Worm (Caenorhabditis elegans) whole organism, young adult: ENCODE results near the gene lias-1.

Experiments used
- B0336.3 ChIP-seq: fragments of 200-800 bp; sonication (Bioruptor generic); IDR thresholded peaks from 2 replicates; pipeline ENCODE4 v1.3.6; 2022; ENCODE audit warnings: missing genetic modification characterization, missing compliant biosample characterization
- F33H1.4 ChIP-seq: fragments of 200-800 bp; sonication (Bioruptor generic); IDR thresholded peaks from 2 replicates; pipeline ENCODE4 v1.3.6; 2022; ENCODE audit warnings: missing genetic modification reagents, missing genetic modification characterization, missing compliant biosample characterization
- F57A8.1 ChIP-seq: fragments of 200-800 bp; sonication (Bioruptor generic); optimal IDR thresholded peaks from 2 replicates; lab custom pipeline; 2018; ENCODE audit warnings: mild to moderate bottlenecking, missing genetic modification characterization, moderate library complexity, missing compliant biosample characterization
- K12H6.12 ChIP-seq: fragments of 200-800 bp; sonication (Bioruptor generic); optimal IDR thresholded peaks from 2 replicates; lab custom pipeline; 2018; ENCODE audit warnings: mild to moderate bottlenecking, missing genetic modification characterization, missing compliant biosample characterization
- Y79H2A.3 ChIP-seq: fragments of 200-800 bp; sonication (Bioruptor generic); conservative IDR thresholded peaks from 2 replicates; pipeline ENCODE4 v1.3.6; 2022; ENCODE audit warnings: missing genetic modification reagents, missing genetic modification characterization, missing compliant biosample characterization
- Y95B8A.8 ChIP-seq: fragments of 200-800 bp; sonication (Bioruptor generic); IDR thresholded peaks from 2 replicates; pipeline ENCODE4 v1.3.6; 2022; ENCODE audit warnings: missing genetic modification reagents, missing genetic modification characterization, missing compliant biosample characterization
- akir-1 ChIP-seq: fragments of 200-800 bp; sonication (Bioruptor generic); optimal IDR thresholded peaks from 2 replicates; lab custom pipeline; 2018; ENCODE audit warnings: mild to moderate bottlenecking, missing genetic modification characterization, moderate library complexity, missing compliant biosample characterization
- athp-1 ChIP-seq: sonication (generic microtip); optimal IDR thresholded peaks from 2 replicates; lab custom pipeline; 2017; ENCODE audit warnings: mild to moderate bottlenecking, missing genetic modification characterization, missing compliant biosample characterization
- attf-5 ChIP-seq: fragments of 200-800 bp; sonication (Bioruptor generic); optimal IDR thresholded peaks from 2 replicates; lab custom pipeline; 2018; ENCODE audit warnings: mild to moderate bottlenecking, missing genetic modification characterization, missing compliant biosample characterization
- bed-2 ChIP-seq: fragments of 200-800 bp; sonication (Bioruptor generic); IDR thresholded peaks from 2 replicates; pipeline ENCODE4 v1.3.6; 2022; ENCODE audit warnings: missing genetic modification reagents, missing genetic modification characterization, missing compliant biosample characterization
- cebp-2 ChIP-seq: fragments of 200-800 bp; sonication (Bioruptor generic); IDR thresholded peaks from 2 replicates; pipeline ENCODE4 v1.3.6; 2022; ENCODE audit warnings: missing genetic modification characterization, missing compliant biosample characterization
- ceh-27 ChIP-seq: fragments of 200-800 bp; sonication (Bioruptor generic); optimal IDR thresholded peaks from 2 replicates; lab custom pipeline; 2018; ENCODE audit warnings: mild to moderate bottlenecking, missing genetic modification characterization, moderate library complexity, missing compliant biosample characterization
- ceh-40 ChIP-seq: fragments of 200-800 bp; sonication (Bioruptor generic); IDR thresholded peaks from 2 replicates; pipeline ENCODE4 v1.3.6; 2022; ENCODE audit warnings: missing genetic modification characterization, missing compliant biosample characterization
- die-1 ChIP-seq: sonication (generic microtip); optimal IDR thresholded peaks from 2 replicates; lab custom pipeline; 2016; ENCODE audit warnings: missing genotype, mild to moderate bottlenecking, missing genetic modification characterization, missing compliant biosample characterization
- dox-1 ChIP-seq: fragments of 200-800 bp; sonication (Bioruptor generic); IDR thresholded peaks from 2 replicates; pipeline ENCODE4 v1.3.6; 2022; ENCODE audit warnings: missing genetic modification reagents, missing genetic modification characterization, missing compliant biosample characterization
- dpl-1 ChIP-seq: fragments of 150-350 bp; optimal IDR thresholded peaks from 2 replicates; lab custom pipeline; 2014; ENCODE audit warnings: missing biosample characterization, missing genetic modification reagents, missing genetic modification characterization
- efl-1 ChIP-seq: fragments of 150-350 bp; optimal IDR thresholded peaks from 2 replicates; lab custom pipeline; 2014; ENCODE audit warnings: missing biosample characterization, missing genetic modification reagents, missing genetic modification characterization
- ets-4 ChIP-seq: fragments of 200-800 bp; sonication (Bioruptor generic); optimal IDR thresholded peaks from 2 replicates; lab custom pipeline; 2018; ENCODE audit warnings: mild to moderate bottlenecking, missing genetic modification characterization, missing compliant biosample characterization
- gei-17 ChIP-seq: fragments of 200-800 bp; sonication (Bioruptor generic); optimal IDR thresholded peaks from 2 replicates; lab custom pipeline; 2018; ENCODE audit warnings: mild to moderate bottlenecking, missing genetic modification characterization, missing compliant biosample characterization
- hsf-1 ChIP-seq: fragments of 200-800 bp; sonication (Bioruptor generic); IDR thresholded peaks from 2 replicates; pipeline ENCODE4 v1.3.6; 2022; ENCODE audit warnings: missing genetic modification reagents, missing genetic modification characterization, missing compliant biosample characterization
- lag-1 ChIP-seq: fragments of 200-800 bp; sonication (Bioruptor generic); IDR thresholded peaks from 2 replicates; pipeline ENCODE4 v1.3.6; 2022; ENCODE audit warnings: missing genetic modification reagents, missing genetic modification characterization, missing compliant biosample characterization
- let-607 ChIP-seq, 2 experiments: fragments of 200-800 bp in 1 of 2; sonication (Bioruptor generic) in 1 of 2; sonication (generic microtip) in 1 of 2; optimal IDR thresholded peaks; 2 replicates each; lab custom pipeline; 2016 to 2018; ENCODE audit warnings: mild to moderate bottlenecking in 2 of 2, missing compliant biosample characterization in 2 of 2, missing genetic modification characterization in 2 of 2, moderate library complexity in 2 of 2, missing genotype in 1 of 2
- lir-1 ChIP-seq: fragments of 200-800 bp; sonication (Bioruptor generic); conservative IDR thresholded peaks from 2 replicates; pipeline ENCODE4 v1.3.6; 2022; ENCODE audit warnings: missing genetic modification reagents, missing genetic modification characterization, missing compliant biosample characterization
- lsy-27 ChIP-seq: sonication (generic microtip); optimal IDR thresholded peaks from 2 replicates; lab custom pipeline; 2017; ENCODE audit warnings: missing genetic modification characterization, mild to moderate bottlenecking, missing compliant biosample characterization, antibody characterized with exemption, missing genotype, borderline replicate concordance; ENCODE audit not compliant: insufficient read depth
- madf-8 ChIP-seq: fragments of 200-800 bp; sonication (Bioruptor generic); conservative IDR thresholded peaks from 2 replicates; pipeline ENCODE4 v1.3.6; 2022; ENCODE audit warnings: missing genetic modification reagents, missing genetic modification characterization, missing compliant biosample characterization
- mes-4 ChIP-seq: sonication (generic microtip); optimal IDR thresholded peaks from 2 replicates; lab custom pipeline; 2016; ENCODE audit warnings: missing genotype, missing genetic modification characterization, missing compliant biosample characterization
- nhr-179 ChIP-seq: sonication (generic microtip); optimal IDR thresholded peaks from 2 replicates; lab custom pipeline; 2016; ENCODE audit warnings: mild to moderate bottlenecking, missing genetic modification characterization, missing compliant biosample characterization
- nhr-80 ChIP-seq: sonication (generic microtip); optimal IDR thresholded peaks from 2 replicates; lab custom pipeline; 2016; ENCODE audit warnings: missing genetic modification characterization, missing compliant biosample characterization
- pbrm-1 ChIP-seq: fragments of 200-800 bp; sonication (Bioruptor generic); IDR thresholded peaks from 2 replicates; pipeline ENCODE4 v1.3.6; 2022; ENCODE audit warnings: missing genetic modification reagents, missing genetic modification characterization, missing compliant biosample characterization
- snpc-1.1 ChIP-seq: sonication (generic microtip); optimal IDR thresholded peaks from 2 replicates; lab custom pipeline; 2017; ENCODE audit warnings: missing genetic modification characterization, mild to moderate bottlenecking, missing compliant biosample characterization, antibody characterized with exemption, moderate library complexity, missing genotype, missing genetic modification reagents; ENCODE audit not compliant: insufficient read depth
- snpc-3.4 ChIP-seq: sonication (generic microtip); optimal IDR thresholded peaks from 2 replicates; lab custom pipeline; 2017; ENCODE audit warnings: missing genetic modification characterization, mild to moderate bottlenecking, missing compliant biosample characterization, antibody characterized with exemption, moderate library complexity, missing genotype, missing genetic modification reagents
- somi-1 ChIP-seq: fragments of 200-800 bp; sonication (Bioruptor generic); optimal IDR thresholded peaks from 2 replicates; lab custom pipeline; 2018; ENCODE audit warnings: mild to moderate bottlenecking, missing genetic modification characterization, missing compliant biosample characterization
- sptf-2 ChIP-seq: fragments of 200-800 bp; sonication (Bioruptor generic); optimal IDR thresholded peaks from 2 replicates; lab custom pipeline; 2018; ENCODE audit warnings: mild to moderate bottlenecking, missing genetic modification characterization, missing compliant biosample characterization
- tlf-1 ChIP-seq: fragments of 200-800 bp; sonication (Bioruptor generic); optimal IDR thresholded peaks from 2 replicates; lab custom pipeline; 2018; ENCODE audit warnings: mild to moderate bottlenecking, missing genetic modification characterization, missing compliant biosample characterization
- unc-130 ChIP-seq: sonication (generic microtip); optimal IDR thresholded peaks from 2 replicates; lab custom pipeline; 2016; ENCODE audit warnings: missing genetic modification reagents, missing genetic modification characterization, missing compliant biosample characterization
- unc-62 ChIP-seq: fragments of 150-350 bp; optimal IDR thresholded peaks from 2 replicates; lab custom pipeline; 2014; ENCODE audit warnings: missing biosample characterization, missing genetic modification reagents, missing genetic modification characterization
- xnd-1 ChIP-seq: sonication (generic microtip); optimal IDR thresholded peaks from 2 replicates; lab custom pipeline; 2016; ENCODE audit warnings: missing genotype, missing genetic modification reagents, missing genetic modification characterization, missing compliant biosample characterization
- ztf-22 ChIP-seq: fragments of 200-800 bp; sonication (Bioruptor generic); optimal IDR thresholded peaks from 2 replicates; lab custom pipeline; 2018; ENCODE audit warnings: mild to moderate bottlenecking, missing genetic modification characterization, moderate library complexity, missing compliant biosample characterization
- ztf-26 ChIP-seq: sonication (generic microtip); optimal IDR thresholded peaks from 2 replicates; lab custom pipeline; 2017; ENCODE audit warnings: missing genetic modification characterization, missing compliant biosample characterization
- ztf-3 ChIP-seq: fragments of 200-800 bp; sonication (Bioruptor generic); optimal IDR thresholded peaks from 2 replicates; lab custom pipeline; 2018; ENCODE audit warnings: mild to moderate bottlenecking, missing genetic modification characterization, missing compliant biosample characterization

The lias-1 gene

ce11 chrIII:3487133-3487532 lies 17.8 kb downstream of the lias-1 start:
- TF ChIP-seq die-1 (tag; lab: Kevin White, UChicago) (no peak), akir-1 (GFP tag; lab: Kevin White, UChicago) (no peak), bed-2 (GFP tag; lab: Robert Waterston, UW) (no peak), ceh-40 (GFP tag; lab: Robert Waterston, UW) (no peak), unc-130 (GFP tag; lab: Kevin White, UChicago) (no peak), somi-1 (GFP tag; lab: Kevin White, UChicago) (no peak), Y95B8A.8 (GFP tag; lab: Robert Waterston, UW) (no peak), lag-1 (no peak), athp-1 (tag; lab: Kevin White, UChicago) (no peak), attf-5 (GFP tag; lab: Kevin White, UChicago) (no peak), tlf-1 (GFP tag; lab: Kevin White, UChicago) (no peak), gei-17 (GFP tag; lab: Kevin White, UChicago) (no peak), snpc-1.1 (tag; lab: Kevin White, UChicago) (no peak), F57A8.1 (GFP tag; lab: Kevin White, UChicago) (no peak), lsy-27 (tag; lab: Kevin White, UChicago) (no peak), B0336.3 (GFP tag; lab: Robert Waterston, UW) (no peak)
- TF ChIP-seq, all 124 proteins: peak for 0

- TF ChIP-seq nhr-80 (tag; lab: Kevin White, UChicago) (no peak), sptf-2 (GFP tag; lab: Kevin White, UChicago) (no peak), somi-1 (GFP tag; lab: Kevin White, UChicago) (no peak), ztf-3 (GFP tag; lab: Kevin White, UChicago) (no peak), dpl-1 (GFP tag; lab: Kevin White, UChicago) (no peak), cebp-2 (GFP tag; lab: Robert Waterston, UW) (no peak), dox-1 (GFP tag; lab: Robert Waterston, UW) (no peak), xnd-1 (tag; lab: Kevin White, UChicago) (no peak), F33H1.4 (GFP tag; lab: Robert Waterston, UW) (no peak), ceh-27 (no peak), hsf-1 (GFP tag; lab: Robert Waterston, UW) (no peak), B0336.3 (GFP tag; lab: Robert Waterston, UW) (no peak), madf-8 (GFP tag; lab: Robert Waterston, UW) (no peak), ztf-26 (tag; lab: Kevin White, UChicago) (no peak)
Measured at ce11 chrIII:3486055-3486454, 18.8 kb downstream of the lias-1 start.

- no peak for TF ChIP-seq pbrm-1 (GFP tag; lab: Robert Waterston, UW)
- TF ChIP-seq mes-4: no peak
- no peak for TF ChIP-seq ets-4
- no peak for TF ChIP-seq attf-5 (GFP tag; lab: Kevin White, UChicago)
- no peak for TF ChIP-seq nhr-179 (tag; lab: Kevin White, UChicago)
Measured at ce11 chrIII:3484995-3485394, 19.9 kb downstream of the lias-1 start.

ce11 chrIII:3482291-3482690 lies 22.6 kb downstream of the lias-1 start, which contains the start of gene C34C12.6:
TSS of gene C34C12.6 (plus strand) at chrIII:3482591.
- TF ChIP-seq let-607 (tag; optimal IDR thresholded peaks at IDR 0.05; lab: Kevin White, UChicago) (no peak), xnd-1 (tag; lab: Kevin White, UChicago) (no peak), lir-1 (GFP tag; lab: Robert Waterston, UW) (no peak), efl-1 (GFP tag; lab: Kevin White, UChicago) (no peak), akir-1 (GFP tag; lab: Kevin White, UChicago) (no peak), snpc-3.4 (tag; lab: Kevin White, UChicago) (no peak), K12H6.12 (tag; lab: Kevin White, UChicago) (no peak), Y79H2A.3 (GFP tag; lab: Robert Waterston, UW) (no peak), unc-62 (GFP tag; lab: Kevin White, UChicago) (no peak), ztf-22 (GFP tag; lab: Kevin White, UChicago) (no peak)
